Worm (Caenorhabditis elegans) whole organism, L3 larva: ENCODE measurements around the gene H06H21.8.
A peak's percentile ranks its signal among the peaks of the same experiment; 100 is the strongest.

ENCODE experiments used
- ZK546.5 ChIP-seq: sonication (generic microtip); optimal IDR thresholded peaks from 2 replicates; lab custom pipeline; 2017; ENCODE audit warnings: missing biosample characterization, missing genetic modification characterization
- ceh-16 ChIP-seq: sonication (generic microtip); optimal IDR thresholded peaks from 2 replicates; lab custom pipeline; 2017; ENCODE audit warnings: missing biosample characterization, missing genetic modification characterization
- ceh-28 ChIP-seq: fragments of 150-350 bp; optimal IDR thresholded peaks from 2 replicates; lab custom pipeline; 2014; ENCODE audit warnings: missing biosample characterization, missing genetic modification reagents, missing genetic modification characterization
- daf-12 ChIP-seq: fragments of 150-350 bp; optimal IDR thresholded peaks from 2 replicates; lab custom pipeline; 2014; ENCODE audit warnings: missing biosample characterization, missing genetic modification reagents, missing genetic modification characterization
- egl-5 ChIP-seq: fragments of 150-350 bp; optimal IDR thresholded peaks from 2 replicates; lab custom pipeline; 2017; ENCODE audit warnings: missing biosample characterization, missing genetic modification reagents, missing genetic modification characterization, inconsistent platforms
- elt-1 ChIP-seq: fragments of 150-350 bp; optimal IDR thresholded peaks from 2 replicates; lab custom pipeline; 2014; ENCODE audit warnings: missing biosample characterization, missing genetic modification characterization
- elt-2 ChIP-seq: sonication (generic microtip); optimal IDR thresholded peaks from 2 replicates; lab custom pipeline; 2016; ENCODE audit warnings: missing genetic modification reagents, mild to moderate bottlenecking, missing genetic modification characterization, missing compliant biosample characterization
- elt-3 ChIP-seq, 3 experiments: fragments of 150-350 bp in 1 of 3; sonication (generic microtip) in 2 of 3; optimal IDR thresholded peaks; 2 replicates in 2 of 3; 4 replicates in 1 of 3; lab custom pipeline; 2014 to 2017; ENCODE audit warnings: missing biosample characterization in 3 of 3, missing genetic modification characterization in 3 of 3
- eor-1 ChIP-seq, 2 experiments: fragments of 150-350 bp; optimal IDR thresholded peaks; 2 replicates each; lab custom pipeline; 2014 to 2018; ENCODE audit warnings: missing biosample characterization in 2 of 2, missing genetic modification characterization in 2 of 2
- fkh-2 ChIP-seq: fragments of 150-350 bp; optimal IDR thresholded peaks from 2 replicates; lab custom pipeline; 2014; ENCODE audit warnings: missing biosample characterization, missing genetic modification reagents, missing genetic modification characterization
- hmg-11 ChIP-seq: sonication (generic microtip); optimal IDR thresholded peaks from 2 replicates; lab custom pipeline; 2016; ENCODE audit warnings: missing genetic modification characterization, missing compliant biosample characterization
- jun-1 ChIP-seq: fragments of 150-350 bp; optimal IDR thresholded peaks from 2 replicates; lab custom pipeline; 2014; ENCODE audit warnings: missing biosample characterization, missing genetic modification reagents, missing genetic modification characterization
- lin-15B ChIP-seq: fragments of 150-350 bp; optimal IDR thresholded peaks from 2 replicates; lab custom pipeline; 2014; ENCODE audit warnings: missing biosample characterization, missing genetic modification characterization
- lin-39 ChIP-seq: fragments of 150-350 bp; optimal IDR thresholded peaks from 2 replicates; lab custom pipeline; 2018; ENCODE audit warnings: missing biosample characterization, missing genetic modification reagents, missing genetic modification characterization
- mdl-1 ChIP-seq: fragments of 150-350 bp; optimal IDR thresholded peaks from 2 replicates; lab custom pipeline; 2014; ENCODE audit warnings: missing biosample characterization, missing genetic modification characterization
- nfya-1 ChIP-seq: sonication (generic microtip); optimal IDR thresholded peaks from 2 replicates; lab custom pipeline; 2017; ENCODE audit warnings: missing genetic modification characterization, mild to moderate bottlenecking, missing compliant biosample characterization, antibody characterized with exemption, moderate library complexity; ENCODE audit not compliant: insufficient read depth
- nhr-11 ChIP-seq: fragments of 150-350 bp; optimal IDR thresholded peaks from 2 replicates; lab custom pipeline; 2014; ENCODE audit warnings: missing biosample characterization, missing genetic modification characterization
- nhr-12 ChIP-seq: fragments of 150-350 bp; optimal IDR thresholded peaks from 2 replicates; lab custom pipeline; 2014; ENCODE audit warnings: missing biosample characterization, missing genetic modification characterization
- nhr-23 ChIP-seq: fragments of 150-350 bp; optimal IDR thresholded peaks from 2 replicates; lab custom pipeline; 2014; ENCODE audit warnings: missing biosample characterization, missing genetic modification reagents, missing genetic modification characterization
- nhr-237 ChIP-seq: fragments of 150-350 bp; optimal IDR thresholded peaks from 2 replicates; lab custom pipeline; 2014; ENCODE audit warnings: missing biosample characterization, missing genetic modification characterization
- nhr-25 ChIP-seq: sonication (generic microtip); optimal IDR thresholded peaks from 2 replicates; lab custom pipeline; 2017; ENCODE audit warnings: missing biosample characterization, missing genetic modification characterization
- nhr-43 ChIP-seq: sonication (generic microtip); optimal IDR thresholded peaks from 2 replicates; lab custom pipeline; 2016; ENCODE audit warnings: mild to moderate bottlenecking, missing genetic modification characterization, missing compliant biosample characterization; ENCODE audit not compliant: poor library complexity, severe bottlenecking
- nhr-67 ChIP-seq: fragments of 150-350 bp; optimal IDR thresholded peaks from 2 replicates; lab custom pipeline; 2014; ENCODE audit warnings: missing biosample characterization, missing genetic modification characterization
- nhr-76 ChIP-seq: fragments of 150-350 bp; sonication (generic microtip); optimal IDR thresholded peaks from 5 replicates; lab custom pipeline; 2014; ENCODE audit warnings: missing biosample characterization, missing genetic modification characterization
- nhr-77 ChIP-seq: fragments of 150-350 bp; optimal IDR thresholded peaks from 2 replicates; lab custom pipeline; 2014; ENCODE audit warnings: missing biosample characterization, missing genetic modification characterization
- pha-4 ChIP-seq: fragments of 150-350 bp; optimal IDR thresholded peaks from 2 replicates; lab custom pipeline; 2014; ENCODE audit warnings: missing biosample characterization, missing genetic modification reagents, missing genetic modification characterization
- pqm-1 ChIP-seq: fragments of 150-350 bp; optimal IDR thresholded peaks from 2 replicates; lab custom pipeline; 2017; ENCODE audit warnings: missing biosample characterization, missing genetic modification characterization, inconsistent platforms
- sea-2 ChIP-seq: fragments of 150-350 bp; sonication (generic microtip); optimal IDR thresholded peaks from 4 replicates; lab custom pipeline; 2014; ENCODE audit warnings: missing biosample characterization, missing genetic modification reagents, missing genetic modification characterization
- skn-1 ChIP-seq: fragments of 150-350 bp; optimal IDR thresholded peaks from 2 replicates; lab custom pipeline; 2014; ENCODE audit warnings: missing biosample characterization, missing genetic modification characterization
- snpc-4 ChIP-seq: fragments of 150-350 bp; optimal IDR thresholded peaks from 2 replicates; lab custom pipeline; 2014; ENCODE audit warnings: missing biosample characterization, missing genetic modification characterization
- unc-62 ChIP-seq: fragments of 150-350 bp; sonication (generic microtip); optimal IDR thresholded peaks from 4 replicates; lab custom pipeline; 2014; ENCODE audit warnings: missing biosample characterization, missing genetic modification reagents, missing genetic modification characterization
- zag-1 ChIP-seq: fragments of 150-350 bp; optimal IDR thresholded peaks from 2 replicates; lab custom pipeline; 2014; ENCODE audit warnings: missing biosample characterization, missing genetic modification characterization
- ztf-11 ChIP-seq: fragments of 150-350 bp; optimal IDR thresholded peaks from 2 replicates; lab custom pipeline; 2014; ENCODE audit warnings: missing biosample characterization, missing genetic modification characterization

The H06H21.8 gene

ce11 chrIV:4802494-4802893 is 18.4 kb downstream of the H06H21.8 start, which contains the start of gene dpf-7:
dpf-7 (minus strand) TSS chrIV:4802594.
- TF ChIP-seq hmg-11 (tag; lab: Kevin White, UChicago) = no peak
- TF ChIP-seq nhr-25 (tag; lab: Kevin White, UChicago) = no peak
- no peak for TF ChIP-seq nfya-1 (tag; lab: Kevin White, UChicago)
- TF ChIP-seq sea-2 (GFP tag; lab: Kevin White, UChicago) = no peak
- TF ChIP-seq egl-5 (tag; lab: Kevin White, UChicago) = no peak
- TF ChIP-seq lin-15B (tag; lab: Kevin White, UChicago) = no peak
- TF ChIP-seq unc-62 = no peak
- TF ChIP-seq mdl-1 (tag; lab: Kevin White, UChicago) = no peak
- no peak for TF ChIP-seq ztf-11
- TF ChIP-seq elt-1 = no peak
- no peak for TF ChIP-seq daf-12
- TF ChIP-seq fkh-2 (tag; lab: Kevin White, UChicago) = no peak
- TF ChIP-seq ceh-16 (tag; lab: Kevin White, UChicago) = no peak
- TF ChIP-seq snpc-4 (tag; lab: Kevin White, UChicago) = no peak
- no peak for TF ChIP-seq nhr-237 (tag; lab: Kevin White, UChicago)
- TF ChIP-seq pqm-1 (tag; lab: Kevin White, UChicago) = no peak
- TF ChIP-seq lin-39 (tag; lab: Kevin White, UChicago) = no peak
- no peak for TF ChIP-seq nhr-67
- no peak for TF ChIP-seq eor-1 (tag; optimal IDR thresholded peaks at IDR 0.05; lab: Kevin White, UChicago)
- no peak for TF ChIP-seq nhr-76 (tag; lab: Kevin White, UChicago)
- TF ChIP-seq, all 47 proteins: peak for 0

DNA sequence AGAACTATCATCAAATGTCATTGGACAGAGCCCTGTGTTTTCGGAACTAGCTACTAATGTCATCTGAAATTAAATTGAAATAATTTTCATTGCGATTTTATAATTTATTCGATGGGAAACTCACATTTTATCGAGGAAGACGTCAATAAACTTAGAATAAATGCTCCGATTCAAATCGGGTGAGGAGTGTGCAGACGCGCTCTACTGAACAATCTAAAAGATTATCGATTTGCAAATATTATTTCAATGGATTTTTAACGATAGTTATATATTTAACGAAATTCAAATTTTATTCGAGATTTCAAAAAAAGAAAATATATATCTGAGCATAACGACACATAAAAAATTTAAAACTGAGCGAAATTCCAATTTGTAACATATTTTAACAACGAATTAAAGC is 21.8 kb downstream of the H06H21.8 start, which contains the start of gene eor-1:
Gene eor-1, minus strand, starts transcription at position 65 of the 400 bp plus-strand sequence.
- TF ChIP-seq nfya-1 (tag; lab: Kevin White, UChicago) = peak; percentile 31
- no peak for TF ChIP-seq snpc-4 (tag; lab: Kevin White, UChicago)
- peak; percentile 80 for TF ChIP-seq ceh-28
- TF ChIP-seq nhr-11 (tag; lab: Kevin White, UChicago) = no peak
- peak; percentile 6 for TF ChIP-seq nhr-23 (tag; lab: Kevin White, UChicago)
- TF ChIP-seq nhr-77 = peak; percentile 11
- TF ChIP-seq nhr-25 (tag; lab: Kevin White, UChicago) = peak; percentile 19
- no peak for TF ChIP-seq elt-2
- TF ChIP-seq lin-15B (tag; lab: Kevin White, UChicago) = peak; percentile 57
- peak; percentile 32 for TF ChIP-seq hmg-11 (tag; lab: Kevin White, UChicago)
- no peak for TF ChIP-seq skn-1
- TF ChIP-seq, all 47 proteins: peak for 7

DNA sequence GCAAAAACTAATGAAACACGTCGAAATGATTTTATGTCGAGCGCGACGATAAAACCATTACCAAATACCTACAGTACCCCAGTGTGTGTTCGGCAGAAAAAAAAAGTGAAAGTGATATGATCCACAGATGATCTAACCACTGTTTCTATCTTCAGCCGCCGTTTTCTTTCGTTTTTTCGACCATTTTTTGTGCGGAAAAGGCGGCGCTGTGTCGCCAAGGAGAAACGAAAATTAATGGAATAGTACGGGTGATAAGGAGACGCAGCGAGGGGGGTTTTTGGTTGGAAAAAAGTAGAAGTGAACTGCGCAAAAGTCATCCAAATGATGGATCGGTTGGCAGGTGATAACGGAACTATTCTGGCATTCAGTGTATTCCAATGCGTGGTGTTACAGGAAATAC is 25.8 kb downstream of the H06H21.8 start:
- TF ChIP-seq unc-62 (no peak), elt-3 (tag; optimal IDR thresholded peaks at IDR 0.05; lab: Kevin White, UChicago) (no peak), zag-1 (no peak), snpc-4 (tag; lab: Kevin White, UChicago) (no peak)

- TF ChIP-seq nhr-43 (tag; lab: Kevin White, UChicago) (no peak), nfya-1 (tag; lab: Kevin White, UChicago) (no peak), ceh-28 (no peak), nhr-12 (tag; lab: Kevin White, UChicago) (no peak), ZK546.5 (tag; lab: Kevin White, UChicago) (no peak), nhr-67 (no peak), zag-1 (no peak), nhr-77 (no peak)
These were observed 31.5 kb downstream of the H06H21.8 start, which contains the start of gene R11E3.1 for ce11 chrIV:4789445-4789844. R11E3.1 (plus strand) TSS chrIV:4789745.

- TF ChIP-seq nhr-11 (tag; lab: Kevin White, UChicago) (no peak), nhr-25 (tag; lab: Kevin White, UChicago) (peak; percentile 59), snpc-4 (tag; lab: Kevin White, UChicago) (no peak), elt-2 (peak; percentile 63), nhr-67 (no peak), ceh-16 (tag; lab: Kevin White, UChicago) (no peak), nhr-23 (tag; lab: Kevin White, UChicago) (peak; percentile 69), elt-1 (no peak), pqm-1 (tag; lab: Kevin White, UChicago) (peak; percentile 67), nhr-43 (tag; lab: Kevin White, UChicago) (peak; percentile 36), ceh-28 (peak; percentile 66), skn-1 (peak; percentile 94), nfya-1 (tag; lab: Kevin White, UChicago) (peak; percentile 16), pha-4 (peak; percentile 94), jun-1 (tag; lab: Kevin White, UChicago) (peak; percentile 39)
- TF ChIP-seq, all 47 proteins: peak for 10
These were observed 32.6 kb downstream of the H06H21.8 start, which contains the start of gene nhr-104 for ce11 chrIV:4788332-4788731. nhr-104 (minus strand) TSS chrIV:4788692.
